Fruit fly (Drosophila melanogaster) Kc167 (cell line): Measurements from ENCODE around the gene MICU3.

ENCODE experiments used
- Myc ChIP-seq: fragments of >200 bp; optimal IDR thresholded peaks from 2 replicates; lab custom pipeline; 2017; ENCODE audit warnings: missing external identifiers
- Sin3A ChIP-seq: fragments of >200 bp; optimal IDR thresholded peaks from 2 replicates; lab custom pipeline; 2018; ENCODE audit warnings: missing external identifiers
- h ChIP-seq: fragments of >200 bp; optimal IDR thresholded peaks from 3 replicates; lab custom pipeline; 2018; ENCODE audit warnings: missing external identifiers
- insv ChIP-seq: fragments of >200 bp; optimal IDR thresholded peaks from 3 replicates; lab custom pipeline; 2018; ENCODE audit warnings: missing external identifiers
- psq ChIP-seq: fragments of >200 bp; optimal IDR thresholded peaks from 2 replicates; lab custom pipeline; 2017; ENCODE audit warnings: missing external identifiers
- ttk ChIP-seq: sonication (Bioruptor generic); optimal IDR thresholded peaks from 2 replicates; lab custom pipeline; 2017; ENCODE audit warnings: missing external identifiers

The MICU3 gene

DNA sequence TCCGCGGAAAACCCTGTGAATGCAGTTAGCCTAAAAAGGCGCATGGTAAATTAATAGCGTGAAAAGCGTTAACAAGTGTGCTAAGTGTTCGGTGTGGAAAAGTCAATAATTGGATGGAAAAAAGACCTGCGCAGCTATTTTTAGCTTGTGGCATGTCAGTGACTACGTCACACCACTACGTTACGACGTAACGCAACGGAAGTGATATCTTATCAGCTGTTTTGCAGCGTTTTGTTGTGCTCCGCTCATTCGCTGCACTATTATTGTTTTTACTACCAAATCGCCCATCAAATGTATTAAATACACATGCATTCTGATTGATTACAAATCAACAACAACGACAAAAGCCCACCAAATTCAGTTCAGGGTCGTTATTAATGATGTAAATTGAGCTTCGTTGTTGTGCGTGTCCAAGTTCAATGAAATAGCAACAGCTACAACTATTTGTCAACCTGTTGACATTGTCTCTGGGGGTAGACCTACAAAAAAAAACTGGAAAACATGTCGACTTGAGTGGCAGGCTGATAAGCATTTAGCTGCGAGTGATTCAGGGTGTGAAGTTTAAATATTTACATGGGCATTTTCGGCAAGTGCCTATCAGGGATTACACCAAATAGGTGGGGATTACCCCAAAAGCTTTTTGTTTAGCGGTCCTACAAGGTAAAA, 613 bp downstream of the MICU3 start:
- TF ChIP-seq psq (peak; percentile 57), ttk (lab: Kevin White, UChicago) (no peak)

- TF ChIP-seq ttk (lab: Kevin White, UChicago) (no peak), insv (lab: Kevin White, UChicago) (no peak), Myc (lab: Kevin White, UChicago) (no peak), h (lab: Kevin White, UChicago) (no peak), Sin3A (no peak), psq (no peak)
These were observed 11.0 kb downstream of the MICU3 start for dm6 chr3R:19858017-19858659.

- TF ChIP-seq insv (lab: Kevin White, UChicago) (no peak), h (lab: Kevin White, UChicago) (no peak), psq (no peak), Sin3A (no peak), ttk (lab: Kevin White, UChicago) (no peak)
These were observed 11.8 kb downstream of the MICU3 start for dm6 chr3R:19858944-19859343.

DNA sequence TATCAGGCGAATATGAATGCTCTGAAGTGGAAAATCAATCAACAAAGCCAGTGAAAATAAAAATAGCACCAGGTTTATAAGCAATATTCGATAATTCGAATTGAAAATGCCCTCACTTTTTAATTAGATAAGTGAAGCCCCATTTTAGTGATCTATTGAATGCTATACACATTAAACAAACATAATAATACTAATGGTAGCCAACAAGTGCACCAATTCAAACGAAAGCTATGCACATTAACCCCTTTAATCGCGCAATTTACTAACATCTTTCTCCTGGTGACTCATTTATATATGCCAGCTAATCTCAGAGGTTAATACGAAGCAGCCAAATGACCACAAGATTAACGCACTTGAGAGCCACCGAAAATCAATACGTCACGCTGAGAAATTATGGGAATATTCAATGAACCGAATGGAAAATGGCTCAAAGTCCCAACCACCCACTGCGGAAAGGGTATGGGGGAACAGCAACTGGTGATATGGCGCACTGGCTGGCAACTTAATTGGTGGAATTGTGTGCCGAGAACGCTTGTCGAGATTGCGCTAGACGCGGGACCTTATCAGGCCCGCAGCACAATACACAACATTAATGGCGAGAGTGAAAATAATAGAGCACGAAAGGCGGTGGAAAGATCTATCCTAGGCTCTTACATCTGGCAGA, 12.4 kb downstream of the MICU3 start:
- TF ChIP-seq insv (lab: Kevin White, UChicago) (no peak), ttk (lab: Kevin White, UChicago) (no peak), h (lab: Kevin White, UChicago) (no peak), Sin3A (no peak), Myc (lab: Kevin White, UChicago) (no peak), psq (no peak)

dm6 chr3R:19860996-19861719, 14.0 kb downstream of the MICU3 start, which contains the start of the genes Ire1 and Mrm2:
Ire1 (minus strand) TSS chr3R:19861291.
Mrm2 (plus strand) TSS chr3R:19861610.
- TF ChIP-seq insv (lab: Kevin White, UChicago) (no peak), Sin3A (no peak), ttk (lab: Kevin White, UChicago) (no peak), psq (no peak), h (lab: Kevin White, UChicago) (no peak), Myc (lab: Kevin White, UChicago) (no peak)

DNA sequence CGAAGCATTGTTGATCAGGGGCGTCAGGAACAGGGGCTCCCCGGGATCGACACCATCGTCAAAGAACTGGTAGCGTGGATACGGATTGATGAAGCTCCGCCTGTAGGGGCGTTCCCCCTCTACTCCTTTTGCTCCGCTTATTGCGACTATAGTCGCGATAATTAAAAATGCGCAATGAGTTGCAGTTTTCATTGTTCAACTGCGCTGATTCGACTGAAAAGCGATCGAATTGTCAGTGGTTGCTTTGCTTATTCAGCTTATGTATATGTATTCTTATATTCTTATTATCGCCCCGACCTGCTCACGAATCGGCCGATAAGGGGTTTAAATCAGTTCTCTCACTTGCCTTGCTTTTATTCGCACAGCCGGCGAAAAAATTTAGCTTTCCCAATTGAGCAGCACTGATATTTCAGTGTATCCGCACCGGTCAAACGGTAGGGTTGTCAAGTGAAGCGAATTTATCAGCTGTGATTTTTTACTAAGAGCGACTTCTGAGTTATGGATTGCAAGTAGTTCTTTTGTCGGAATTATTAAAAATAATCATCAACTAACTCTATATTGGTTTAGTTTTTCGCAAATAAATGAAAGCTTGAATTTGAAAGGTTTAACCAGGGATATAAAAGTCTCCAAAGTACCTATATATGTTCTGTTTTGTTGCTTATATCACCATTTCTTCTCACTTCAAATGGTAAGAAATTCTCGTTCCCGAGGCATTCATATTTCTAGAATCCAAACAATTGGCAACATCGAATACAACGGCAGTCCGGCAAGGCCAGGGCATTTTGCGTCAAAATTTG, 17.1 kb downstream of the MICU3 start, which contains the start of the genes CG4572 and CG4686:
Gene CG4572, minus strand, starts transcription at position 415 of the 797 bp plus-strand sequence.
Gene CG4686, plus strand, starts transcription at position 518 of the 797 bp plus-strand sequence.
- TF ChIP-seq insv (lab: Kevin White, UChicago) (no peak), Myc (lab: Kevin White, UChicago) (no peak), ttk (lab: Kevin White, UChicago) (no peak), h (lab: Kevin White, UChicago) (no peak)

DNA sequence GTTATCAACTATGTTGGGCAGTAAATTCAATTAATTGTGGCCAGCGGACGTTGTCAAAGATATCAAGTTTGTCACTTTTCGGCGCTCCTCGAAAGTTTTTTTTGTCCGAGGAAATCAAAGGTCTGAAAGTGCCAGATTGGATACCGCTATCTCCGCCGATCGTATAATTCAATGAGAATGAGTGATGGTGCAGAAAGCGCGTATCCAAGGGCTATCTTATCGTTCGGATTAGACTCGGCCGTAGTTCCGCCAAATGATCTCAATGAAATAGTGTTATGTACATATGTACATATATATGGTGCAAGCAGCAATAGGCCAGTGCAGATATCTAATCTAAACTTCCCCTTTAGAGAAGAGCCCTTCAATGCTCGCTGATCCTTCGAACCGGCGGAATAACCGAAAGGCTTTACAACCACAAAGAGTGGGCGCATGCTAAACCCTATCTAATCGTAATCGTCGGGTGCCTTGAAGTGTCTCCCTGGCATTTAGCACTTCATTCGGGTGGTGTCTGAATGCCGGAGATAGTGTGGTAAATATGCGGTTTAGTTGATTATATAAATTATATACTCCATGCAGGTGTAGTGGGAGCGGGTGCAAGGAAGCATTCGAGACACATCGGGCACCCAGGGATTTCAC, 26.1 kb downstream of the MICU3 start:
- no peak for TF ChIP-seq insv (lab: Kevin White, UChicago)
- no peak for TF ChIP-seq ttk (lab: Kevin White, UChicago)
- TF ChIP-seq h (lab: Kevin White, UChicago), result no peak

dm6 chr3R:19875118-19875887, 28.2 kb downstream of the MICU3 start, which contains the start of gene Mrp5:
Mrp5 (minus strand) TSS chr3R:19875678.
- no peak for TF ChIP-seq h (lab: Kevin White, UChicago)

- TF ChIP-seq Sin3A (no peak), insv (lab: Kevin White, UChicago) (no peak), h (lab: Kevin White, UChicago) (no peak), ttk (lab: Kevin White, UChicago) (no peak), Myc (lab: Kevin White, UChicago) (no peak), psq (no peak)
These were observed 30.4 kb downstream of the MICU3 start, which contains the start of the genes CG17186 and Arc42 for dm6 chr3R:19877427-19878076. CG17186 (minus strand) TSS chr3R:19877514. Arc42 (plus strand) TSS chr3R:19877737.
